Worm (Caenorhabditis elegans) whole organism, young adult: ENCODE results near the gene F17C11.2.

Experiments
- B0019.2 ChIP-seq: fragments of 200-800 bp; sonication (Bioruptor generic); conservative IDR thresholded peaks from 2 replicates; pipeline ENCODE4 v1.3.6; 2022; ENCODE audit warnings: missing genetic modification reagents, missing genetic modification characterization, missing compliant biosample characterization
- B0261.1 ChIP-seq: sonication (generic microtip); optimal IDR thresholded peaks from 2 replicates; lab custom pipeline; 2016; ENCODE audit warnings: mild to moderate bottlenecking, missing genetic modification characterization, moderate library complexity, missing compliant biosample characterization
- B0336.3 ChIP-seq: fragments of 200-800 bp; sonication (Bioruptor generic); IDR thresholded peaks from 2 replicates; pipeline ENCODE4 v1.3.6; 2022; ENCODE audit warnings: missing genetic modification characterization, missing compliant biosample characterization
- F22D6.2 ChIP-seq: sonication (generic microtip); optimal IDR thresholded peaks from 2 replicates; lab custom pipeline; 2016; ENCODE audit warnings: mild to moderate bottlenecking, missing genetic modification characterization, missing compliant biosample characterization
- F57A8.1 ChIP-seq: fragments of 200-800 bp; sonication (Bioruptor generic); optimal IDR thresholded peaks from 2 replicates; lab custom pipeline; 2018; ENCODE audit warnings: mild to moderate bottlenecking, missing genetic modification characterization, moderate library complexity, missing compliant biosample characterization
- F57C9.4 ChIP-seq: sonication (generic microtip); optimal IDR thresholded peaks from 2 replicates; lab custom pipeline; 2017; ENCODE audit warnings: mild to moderate bottlenecking, missing genetic modification characterization, missing compliant biosample characterization
- K11D2.4 ChIP-seq: fragments of 200-800 bp; sonication (Bioruptor generic); IDR thresholded peaks from 2 replicates; pipeline ENCODE4 v1.3.6; 2022; ENCODE audit warnings: missing genetic modification reagents, missing genetic modification characterization, missing compliant biosample characterization
- Y53F4B.3 ChIP-seq: fragments of 200-800 bp; sonication (Bioruptor generic); IDR thresholded peaks from 2 replicates; pipeline ENCODE4 v1.3.6; 2022; ENCODE audit warnings: missing genetic modification reagents, missing genetic modification characterization, missing compliant biosample characterization
- Y56A3A.18 ChIP-seq: fragments of 200-800 bp; sonication (Bioruptor generic); IDR thresholded peaks from 2 replicates; pipeline ENCODE4 v1.3.6; 2022; ENCODE audit warnings: missing genetic modification reagents, missing genetic modification characterization, missing compliant biosample characterization
- Y67H2A.10 ChIP-seq: fragments of 200-800 bp; sonication (Bioruptor generic); conservative IDR thresholded peaks from 2 replicates; pipeline ENCODE4 v1.3.6; 2022; ENCODE audit warnings: missing genetic modification reagents, missing genetic modification characterization, missing compliant biosample characterization
- aptf-3 ChIP-seq: fragments of 200-800 bp; sonication (Bioruptor generic); IDR thresholded peaks from 2 replicates; pipeline ENCODE4 v1.3.6; 2022; ENCODE audit warnings: missing genetic modification characterization, missing compliant biosample characterization
- atf-7 ChIP-seq: sonication (generic microtip); optimal IDR thresholded peaks from 2 replicates; lab custom pipeline; 2017; ENCODE audit warnings: mild to moderate bottlenecking, missing genetic modification characterization, missing compliant biosample characterization
- athp-1 ChIP-seq: sonication (generic microtip); optimal IDR thresholded peaks from 2 replicates; lab custom pipeline; 2017; ENCODE audit warnings: mild to moderate bottlenecking, missing genetic modification characterization, missing compliant biosample characterization
- ccch-3 ChIP-seq: fragments of 200-800 bp; sonication (Bioruptor generic); optimal IDR thresholded peaks from 2 replicates; lab custom pipeline; 2018; ENCODE audit warnings: mild to moderate bottlenecking, missing genetic modification characterization, missing compliant biosample characterization
- ceh-100 ChIP-seq: fragments of 200-800 bp; sonication (Bioruptor generic); IDR thresholded peaks from 2 replicates; pipeline ENCODE4 v1.3.6; 2022; ENCODE audit warnings: missing genetic modification reagents, missing genetic modification characterization, missing compliant biosample characterization
- ceh-58 ChIP-seq: fragments of 200-800 bp; sonication (Bioruptor generic); IDR thresholded peaks from 2 replicates; pipeline ENCODE4 v1.3.6; 2022; ENCODE audit warnings: missing genetic modification characterization, missing compliant biosample characterization
- ceh-91 ChIP-seq: fragments of 200-800 bp; sonication (Bioruptor generic); IDR thresholded peaks from 2 replicates; pipeline ENCODE4 v1.3.6; 2022; ENCODE audit warnings: missing genetic modification reagents, missing genetic modification characterization, missing compliant biosample characterization
- dox-1 ChIP-seq: fragments of 200-800 bp; sonication (Bioruptor generic); IDR thresholded peaks from 2 replicates; pipeline ENCODE4 v1.3.6; 2022; ENCODE audit warnings: missing genetic modification reagents, missing genetic modification characterization, missing compliant biosample characterization
- dpl-1 ChIP-seq: fragments of 150-350 bp; optimal IDR thresholded peaks from 2 replicates; lab custom pipeline; 2014; ENCODE audit warnings: missing biosample characterization, missing genetic modification reagents, missing genetic modification characterization
- efl-1 ChIP-seq: fragments of 150-350 bp; optimal IDR thresholded peaks from 2 replicates; lab custom pipeline; 2014; ENCODE audit warnings: missing biosample characterization, missing genetic modification reagents, missing genetic modification characterization
- gei-17 ChIP-seq: fragments of 200-800 bp; sonication (Bioruptor generic); optimal IDR thresholded peaks from 2 replicates; lab custom pipeline; 2018; ENCODE audit warnings: mild to moderate bottlenecking, missing genetic modification characterization, missing compliant biosample characterization
- hlh-12 ChIP-seq: sonication (generic microtip); optimal IDR thresholded peaks from 2 replicates; lab custom pipeline; 2016; ENCODE audit warnings: missing genetic modification characterization, missing compliant biosample characterization
- hlh-26 ChIP-seq: fragments of 200-800 bp; sonication (Bioruptor generic); conservative IDR thresholded peaks from 2 replicates; pipeline ENCODE4 v1.3.6; 2022; ENCODE audit warnings: missing genetic modification reagents, missing genetic modification characterization, missing compliant biosample characterization
- lag-1 ChIP-seq: fragments of 200-800 bp; sonication (Bioruptor generic); IDR thresholded peaks from 2 replicates; pipeline ENCODE4 v1.3.6; 2022; ENCODE audit warnings: missing genetic modification reagents, missing genetic modification characterization, missing compliant biosample characterization
- lin-26 ChIP-seq: fragments of 200-800 bp; sonication (Bioruptor generic); IDR thresholded peaks from 2 replicates; pipeline ENCODE4 v1.3.6; 2022; ENCODE audit warnings: missing genetic modification reagents, missing genetic modification characterization, missing compliant biosample characterization
- lin-54 ChIP-seq: fragments of 200-800 bp; sonication (Bioruptor generic); optimal IDR thresholded peaks from 2 replicates; lab custom pipeline; 2018; ENCODE audit warnings: mild to moderate bottlenecking, missing genetic modification characterization, missing compliant biosample characterization
- mcd-1 ChIP-seq: fragments of 200-800 bp; sonication (Bioruptor generic); IDR thresholded peaks from 2 replicates; pipeline ENCODE4 v1.3.6; 2022; ENCODE audit warnings: missing genetic modification reagents, missing genetic modification characterization, missing compliant biosample characterization
- nfya-2 ChIP-seq: fragments of 200-800 bp; sonication (Bioruptor generic); IDR thresholded peaks from 2 replicates; pipeline ENCODE4 v1.3.6; 2022; ENCODE audit warnings: missing genetic modification reagents, missing genetic modification characterization, missing compliant biosample characterization
- nhr-120 ChIP-seq: fragments of 200-800 bp; sonication (Bioruptor generic); IDR thresholded peaks from 2 replicates; pipeline ENCODE4 v1.3.6; 2022; ENCODE audit warnings: missing genetic modification characterization, missing compliant biosample characterization
- repo-1 ChIP-seq: sonication (generic microtip); optimal IDR thresholded peaks from 2 replicates; lab custom pipeline; 2017; ENCODE audit warnings: mild to moderate bottlenecking, missing genetic modification characterization, missing compliant biosample characterization
- rpc-1 ChIP-seq, 2 experiments: fragments of 150-350 bp in 1 of 2; sonication (generic microtip) in 1 of 2; optimal IDR thresholded peaks; 2 replicates each; lab custom pipeline; 2014 to 2018; ENCODE audit warnings: missing biosample characterization in 1 of 2, missing genetic modification characterization in 1 of 2, missing genetic modification reagents in 1 of 2, missing genotype in 1 of 2
- snpc-3.4 ChIP-seq: sonication (generic microtip); optimal IDR thresholded peaks from 2 replicates; lab custom pipeline; 2017; ENCODE audit warnings: missing genetic modification characterization, mild to moderate bottlenecking, missing compliant biosample characterization, antibody characterized with exemption, moderate library complexity, missing genotype, missing genetic modification reagents
- snpc-4 ChIP-seq, 5 experiments: fragments of 150-350 bp in 1 of 5; sonication (generic microtip) in 4 of 5; optimal IDR thresholded peaks; 2 replicates each; lab custom pipeline; 2014 to 2018; ENCODE audit warnings: missing genetic modification characterization in 5 of 5, missing biosample characterization in 3 of 5, antibody characterized with exemption in 2 of 5, mild to moderate bottlenecking in 2 of 5, missing compliant biosample characterization in 2 of 5, missing genotype in 2 of 5, moderate library complexity in 2 of 5, missing genetic modification reagents in 1 of 5
- somi-1 ChIP-seq: fragments of 200-800 bp; sonication (Bioruptor generic); optimal IDR thresholded peaks from 2 replicates; lab custom pipeline; 2018; ENCODE audit warnings: mild to moderate bottlenecking, missing genetic modification characterization, missing compliant biosample characterization
- unc-62 ChIP-seq: fragments of 150-350 bp; optimal IDR thresholded peaks from 2 replicates; lab custom pipeline; 2014; ENCODE audit warnings: missing biosample characterization, missing genetic modification reagents, missing genetic modification characterization
- xnd-1 ChIP-seq: sonication (generic microtip); optimal IDR thresholded peaks from 2 replicates; lab custom pipeline; 2016; ENCODE audit warnings: missing genotype, missing genetic modification reagents, missing genetic modification characterization, missing compliant biosample characterization
- ztf-18 ChIP-seq: sonication (generic microtip); optimal IDR thresholded peaks from 2 replicates; lab custom pipeline; 2016; ENCODE audit warnings: missing genotype, mild to moderate bottlenecking, missing genetic modification characterization, missing compliant biosample characterization
- ztf-22 ChIP-seq: fragments of 200-800 bp; sonication (Bioruptor generic); optimal IDR thresholded peaks from 2 replicates; lab custom pipeline; 2018; ENCODE audit warnings: mild to moderate bottlenecking, missing genetic modification characterization, moderate library complexity, missing compliant biosample characterization
- ztf-25 ChIP-seq: fragments of 200-800 bp; sonication (Bioruptor generic); IDR thresholded peaks from 2 replicates; pipeline ENCODE4 v1.3.6; 2022; ENCODE audit warnings: missing genetic modification reagents, missing genetic modification characterization, missing compliant biosample characterization

F17C11.2 gene

ce11 chrV:10967594-10968273 lies 19.7 kb downstream of the F17C11.2 start (continued):
- TF ChIP-seq Y56A3A.18 (GFP tag; lab: Robert Waterston, UW): peak; percentile 39; the same call in 1 of the 2 replicates

- TF ChIP-seq F57A8.1 (GFP tag; lab: Kevin White, UChicago) (no peak), dpl-1 (GFP tag; lab: Kevin White, UChicago) (no peak), snpc-3.4 (tag; lab: Kevin White, UChicago) (no peak), mcd-1 (no peak), B0019.2 (GFP tag; lab: Robert Waterston, UW) (no peak), ztf-25 (GFP tag; lab: Robert Waterston, UW) (no peak), ztf-22 (GFP tag; lab: Kevin White, UChicago) (no peak), Y53F4B.3 (GFP tag; lab: Robert Waterston, UW) (no peak), B0261.1 (no peak), dox-1 (GFP tag; lab: Robert Waterston, UW) (no peak), snpc-4 (GFP tag; optimal IDR thresholded peaks at IDR 0.05; lab: Kevin White, UChicago) (no peak), snpc-4 (tag; optimal IDR thresholded peaks at IDR 0.05; lab: Kevin White, UChicago) (no peak), efl-1 (GFP tag; lab: Kevin White, UChicago) (no peak), ztf-18 (tag; lab: Kevin White, UChicago) (no peak), ccch-3 (GFP tag; lab: Kevin White, UChicago) (no peak), hlh-26 (GFP tag; lab: Robert Waterston, UW) (no peak), Y67H2A.10 (GFP tag; lab: Robert Waterston, UW) (no peak), aptf-3 (GFP tag; lab: Robert Waterston, UW) (no peak), Y56A3A.18 (GFP tag; lab: Robert Waterston, UW) (no peak), hlh-12 (no peak)
Measured at ce11 chrV:10970070-10970469, 22.0 kb downstream of the F17C11.2 start, which contains the start of gene F17C11.22. Gene F17C11.22 (minus strand): TSS chrV:10970170.

ce11 chrV:10970930-10971329 lies 22.9 kb downstream of the F17C11.2 start:
- TF ChIP-seq repo-1 (tag; lab: Kevin White, UChicago) (no peak), nhr-120 (GFP tag; lab: Robert Waterston, UW) (no peak), nfya-2 (GFP tag; lab: Robert Waterston, UW) (no peak), ceh-58 (GFP tag; lab: Robert Waterston, UW) (no peak), snpc-3.4 (tag; lab: Kevin White, UChicago) (no peak), somi-1 (no peak), F57C9.4 (tag; lab: Kevin White, UChicago) (no peak), Y67H2A.10 (GFP tag; lab: Robert Waterston, UW) (no peak), xnd-1 (tag; lab: Kevin White, UChicago) (no peak), F22D6.2 (tag; lab: Kevin White, UChicago) (no peak), lin-54 (GFP tag; lab: Kevin White, UChicago) (no peak), atf-7 (no peak), Y56A3A.18 (GFP tag; lab: Robert Waterston, UW) (no peak), dpl-1 (GFP tag; lab: Kevin White, UChicago) (no peak), lin-26 (GFP tag; lab: Robert Waterston, UW) (no peak), unc-62 (GFP tag; lab: Kevin White, UChicago) (no peak), athp-1 (no peak)

- no peak for TF ChIP-seq ztf-22 (GFP tag; lab: Kevin White, UChicago)
- no peak for TF ChIP-seq nhr-120 (GFP tag; lab: Robert Waterston, UW)
- no peak for TF ChIP-seq ceh-100 (GFP tag; lab: Robert Waterston, UW)
- TF ChIP-seq gei-17 (GFP tag; lab: Kevin White, UChicago): no peak
- no peak for TF ChIP-seq snpc-4 (GFP tag; optimal IDR thresholded peaks at IDR 0.05; lab: Kevin White, UChicago)
- no peak for TF ChIP-seq snpc-4 (tag; optimal IDR thresholded peaks at IDR 0.05; lab: Kevin White, UChicago)
- no peak for TF ChIP-seq ceh-91 (GFP tag; lab: Robert Waterston, UW)
- TF ChIP-seq rpc-1 (optimal IDR thresholded peaks at IDR 0.05; lab: Kevin White, UChicago): no peak
- TF ChIP-seq rpc-1 (tag; optimal IDR thresholded peaks at IDR 0.05; lab: Kevin White, UChicago): no peak
- TF ChIP-seq B0336.3: no peak
- no peak for TF ChIP-seq K11D2.4
- no peak for TF ChIP-seq lag-1 (GFP tag; lab: Robert Waterston, UW)
Measured at ce11 chrV:10975091-10975490, 27.1 kb downstream of the F17C11.2 start.
